Worm (Caenorhabditis elegans): ENCODE data around the gene clec-68.
"Not testable (repeated sequence)": the region's sequence is repeated elsewhere in the genome, so short reads cannot be mapped to it uniquely, and the experiment has no call there.

The clec-68 gene

ce11 chrIV:3947377-3947956 lies 21.2 kb downstream of the clec-68 start:
- TF ChIP-seq ztf-28 (GFP tag; IDR thresholded peaks at IDR 0.05): 0 out of 2 replicates have a peak, but pooled peaks have one; percentile 33
- TF ChIP-seq zfh-2 (GFP tag; conservative IDR thresholded peaks at IDR 0.05): peak; percentile 86
- peak; percentile 74; the same call in 1 of the 2 replicates for TF ChIP-seq egrh-3 (GFP tag; IDR thresholded peaks at IDR 0.05)
- peak; percentile 7; the same call in 1 of the 2 replicates for TF ChIP-seq dox-1 (GFP tag; IDR thresholded peaks at IDR 0.05)
- TF ChIP-seq snpc-4 (GFP tag; optimal IDR thresholded peaks at IDR 0.05): not testable (repeated sequence)
- TF ChIP-seq snpc-4 (tag; optimal IDR thresholded peaks at IDR 0.05): peak in 1 of 4 experiments; percentile 81
- peak; percentile 37 for TF ChIP-seq hmg-1.2 (GFP tag; IDR thresholded peaks at IDR 0.05)

ce11 chrIV:3956095-3956494 lies 29.9 kb downstream of the clec-68 start, which contains the start of gene clec-73:
clec-73 (minus strand) TSS chrIV:3956195.
- TF ChIP-seq F55B11.4 (tag; optimal IDR thresholded peaks at IDR 0.05; ENCODE audit: borderline replicate concordance, insufficient read depth) (no peak), akir-1 (GFP tag; optimal IDR thresholded peaks at IDR 0.05) (no peak), zim-3 (tag; optimal IDR thresholded peaks at IDR 0.05) (no peak), chd-7 (tag; optimal IDR thresholded peaks at IDR 0.05) (no peak)

- TF ChIP-seq ekl-4 (GFP tag; IDR thresholded peaks at IDR 0.05): no peak
- TF ChIP-seq ceh-58 (GFP tag; IDR thresholded peaks at IDR 0.05): no peak
- no peak for TF ChIP-seq lsy-27 (tag; optimal IDR thresholded peaks at IDR 0.05; ENCODE audit: borderline replicate concordance, insufficient read depth)
- no peak for TF ChIP-seq snpc-4 (GFP tag; optimal IDR thresholded peaks at IDR 0.05)
- no peak for TF ChIP-seq snpc-4 (tag; optimal IDR thresholded peaks at IDR 0.05)
- no peak for TF ChIP-seq tbx-9 (tag; optimal IDR thresholded peaks at IDR 0.05; ENCODE audit: borderline replicate concordance)
- no peak for TF ChIP-seq unc-62 (GFP tag; optimal IDR thresholded peaks at IDR 0.05)
- TF ChIP-seq efl-1 (GFP tag; optimal IDR thresholded peaks at IDR 0.05): no peak
- TF ChIP-seq nfya-2 (GFP tag; IDR thresholded peaks at IDR 0.05): no peak
Observed at ce11 chrIV:3956705-3957104, 30.5 kb downstream of the clec-68 start, which contains the start of gene clec-74. clec-74 (plus strand) TSS chrIV:3957005.

ce11 chrIV:3960396-3960795 lies 34.2 kb downstream of the clec-68 start, which contains the start of gene clec-75:
clec-75 (plus strand) TSS chrIV:3960734.
- TF ChIP-seq unc-62 (GFP tag; optimal IDR thresholded peaks at IDR 0.05) (no peak), nhr-80 (tag; optimal IDR thresholded peaks at IDR 0.05) (peak; percentile 36)

DNA sequence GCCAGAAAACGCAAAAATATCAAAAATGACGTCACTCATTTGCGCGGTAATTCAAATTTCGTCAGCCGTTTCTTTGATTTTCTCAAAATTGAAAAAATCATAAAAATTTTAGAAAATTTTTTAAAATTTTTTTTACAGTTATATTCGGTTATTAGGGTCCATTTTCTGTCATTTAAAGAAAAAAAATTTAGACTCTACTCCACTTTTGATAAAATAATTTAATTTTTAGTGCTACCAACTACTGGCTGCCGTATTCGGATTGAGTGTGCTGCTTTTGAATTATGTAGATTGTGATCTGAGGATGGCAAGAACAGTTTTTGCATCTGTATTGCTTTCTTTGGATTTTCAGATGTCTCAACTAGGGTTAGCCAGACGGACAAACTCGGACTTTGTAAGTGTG lies 36.4 kb downstream of the clec-68 start, which contains the start of gene Y46C8AM.1:
Y46C8AM.1 (plus strand) TSS at position 301 of the 400 bp plus-strand sequence.
- TF ChIP-seq F57C9.4 (tag; optimal IDR thresholded peaks at IDR 0.05): no peak
- TF ChIP-seq B0336.3 (GFP tag; IDR thresholded peaks at IDR 0.05): no peak

DNA sequence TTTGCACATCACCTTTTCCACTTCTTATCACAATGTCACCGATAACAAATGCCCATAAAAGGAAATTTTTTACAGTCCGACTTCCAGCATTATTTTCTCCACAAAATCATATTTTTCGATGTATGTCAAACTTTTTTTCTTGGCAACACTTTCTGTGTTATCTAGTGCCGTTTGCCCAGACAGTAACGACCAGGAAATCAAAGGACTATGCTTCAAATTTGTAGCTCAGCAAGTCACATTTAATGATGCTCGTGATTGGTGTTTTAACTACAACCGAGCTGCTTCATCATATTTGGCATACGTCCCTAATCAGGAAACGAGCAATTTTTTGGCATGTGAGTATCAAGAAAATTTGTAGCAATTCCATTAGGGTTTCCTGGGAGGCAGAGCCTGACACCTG lies 37.3 kb downstream of the clec-68 start:
- TF ChIP-seq nhr-80 (tag; optimal IDR thresholded peaks at IDR 0.05) (peak; percentile 13), ceh-58 (GFP tag; IDR thresholded peaks at IDR 0.05) (no peak)

DNA sequence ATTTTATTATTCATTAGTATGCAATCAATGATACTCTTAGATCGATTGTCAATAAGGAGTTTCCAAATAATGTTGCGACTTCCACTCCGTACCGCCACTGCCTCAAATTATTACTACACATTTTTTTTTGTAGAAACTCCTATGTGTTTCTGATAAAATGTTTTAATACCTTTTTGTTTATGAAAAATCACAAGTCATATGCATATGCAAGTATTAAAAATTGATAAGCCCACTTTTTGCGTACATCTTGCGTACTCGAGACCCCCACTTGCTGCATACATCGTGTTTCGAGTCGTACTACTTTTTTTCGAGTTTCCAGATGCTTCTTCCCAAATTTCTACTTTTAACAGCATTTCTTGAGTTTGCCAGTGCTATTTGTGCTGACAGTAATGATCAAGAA lies 38.8 kb downstream of the clec-68 start, which contains the start of gene clec-76:
clec-76 (plus strand) TSS at position 234 of the 400 bp plus-strand sequence.
- TF ChIP-seq F57C9.4 (tag; optimal IDR thresholded peaks at IDR 0.05): no peak
- no peak for TF ChIP-seq ceh-79 (tag; optimal IDR thresholded peaks at IDR 0.05)
- TF ChIP-seq D2030.7 (GFP tag; IDR thresholded peaks at IDR 0.05): no peak

ce11 chrIV:3973049-3973448 lies 46.8 kb downstream of the clec-68 start, which contains the start of gene clec-79:
clec-79 (plus strand) TSS chrIV:3973349.
- TF ChIP-seq Y95B8A.8 (GFP tag; IDR thresholded peaks at IDR 0.05) (no peak), aptf-3 (GFP tag; IDR thresholded peaks at IDR 0.05) (no peak), dpl-1 (GFP tag; optimal IDR thresholded peaks at IDR 0.05) (no peak), rcor-1 (GFP tag; IDR thresholded peaks at IDR 0.05) (no peak), pha-4 (tag; optimal IDR thresholded peaks at IDR 0.05) (no peak), sptf-2 (GFP tag; optimal IDR thresholded peaks at IDR 0.05) (no peak), B0035.1 (tag; optimal IDR thresholded peaks at IDR 0.05) (no peak), Y79H2A.3 (GFP tag; conservative IDR thresholded peaks at IDR 0.05) (no peak), nfyb-1 (GFP tag; IDR thresholded peaks at IDR 0.05) (no peak)

Data from whole organism, young adult.